Worm (Caenorhabditis elegans) whole organism, young adult: ENCODE measurements around the gene lec-3.

Source experiments
- B0035.1 ChIP-seq: sonication (generic microtip); optimal IDR thresholded peaks from 2 replicates; lab custom pipeline; 2016; ENCODE audit warnings: missing genetic modification characterization, mild to moderate bottlenecking, missing compliant biosample characterization, missing genotype, missing genetic modification reagents
- F49E8.2 ChIP-seq: sonication (generic microtip); optimal IDR thresholded peaks from 3 replicates; lab custom pipeline; 2017; ENCODE audit warnings: missing genetic modification characterization, mild to moderate bottlenecking, missing compliant biosample characterization, antibody characterized with exemption, moderate library complexity; ENCODE audit not compliant: insufficient read depth
- efl-1 ChIP-seq: fragments of 150-350 bp; optimal IDR thresholded peaks from 2 replicates; lab custom pipeline; 2014; ENCODE audit warnings: missing biosample characterization, missing genetic modification reagents, missing genetic modification characterization
- hsf-1 ChIP-seq: fragments of 200-800 bp; sonication (Bioruptor generic); IDR thresholded peaks from 2 replicates; pipeline ENCODE4 v1.3.6; 2022; ENCODE audit warnings: missing genetic modification reagents, missing genetic modification characterization, missing compliant biosample characterization
- nhr-80 ChIP-seq: sonication (generic microtip); optimal IDR thresholded peaks from 2 replicates; lab custom pipeline; 2016; ENCODE audit warnings: missing genetic modification characterization, missing compliant biosample characterization
- snpc-4 ChIP-seq, 5 experiments: fragments of 150-350 bp in 1 of 5; sonication (generic microtip) in 4 of 5; optimal IDR thresholded peaks; 2 replicates each; lab custom pipeline; 2014 to 2018; ENCODE audit warnings: missing genetic modification characterization in 5 of 5, missing biosample characterization in 3 of 5, antibody characterized with exemption in 2 of 5, mild to moderate bottlenecking in 2 of 5, missing compliant biosample characterization in 2 of 5, missing genotype in 2 of 5, moderate library complexity in 2 of 5, missing genetic modification reagents in 1 of 5

DNA sequence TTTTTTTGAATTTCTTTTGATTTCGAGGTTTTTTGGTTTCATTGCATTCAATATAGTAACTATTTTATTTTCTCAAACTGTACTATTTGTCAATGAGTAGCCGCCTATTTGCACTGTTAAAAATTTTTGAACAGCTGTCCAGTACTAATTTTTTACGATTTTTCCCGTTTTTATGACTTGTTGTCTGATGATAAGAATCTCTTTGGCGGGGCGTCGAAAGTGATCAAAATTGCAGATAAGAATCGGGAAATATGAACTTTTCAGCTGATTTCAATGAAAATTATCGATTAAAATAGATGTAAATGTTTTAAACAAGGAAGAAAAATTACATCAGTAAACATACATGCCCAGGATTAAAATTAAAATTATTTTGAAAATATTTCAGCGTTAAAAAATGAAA, 16.7 kb upstream of the lec-3 start:
- TF ChIP-seq snpc-4 (GFP tag; optimal IDR thresholded peaks at IDR 0.05; lab: Kevin White, UChicago) = no peak
- no peak for TF ChIP-seq snpc-4 (tag; optimal IDR thresholded peaks at IDR 0.05; lab: Kevin White, UChicago)
- no peak for TF ChIP-seq B0035.1 (tag; lab: Kevin White, UChicago)
- no peak for TF ChIP-seq F49E8.2
- peak; percentile 70 for TF ChIP-seq nhr-80 (tag; lab: Kevin White, UChicago)
- TF ChIP-seq hsf-1 (GFP tag; lab: Robert Waterston, UW) = no peak
- TF ChIP-seq efl-1 (GFP tag; lab: Kevin White, UChicago) = no peak
